Worm (Caenorhabditis elegans): ENCODE measurements around the gene Y116F11B.7.
A peak's percentile ranks its signal among the peaks of the same experiment; 100 is the strongest.

Y116F11B.7 gene

ce11 chrV:19814833-19815232 is 33.3 kb upstream of the Y116F11B.7 start, which contains the start of gene daf-28:
daf-28 (plus strand) TSS chrV:19815133.
- no peak for TF ChIP-seq nhr-10 (tag; optimal IDR thresholded peaks at IDR 0.05)
- no peak for TF ChIP-seq F13H6.1 (tag; optimal IDR thresholded peaks at IDR 0.05)
- TF ChIP-seq nhr-23 (tag; optimal IDR thresholded peaks at IDR 0.05): no peak
- TF ChIP-seq ztf-1 (GFP tag; conservative IDR thresholded peaks at IDR 0.05): no peak

ce11 chrV:19820178-19820577 is 27.9 kb upstream of the Y116F11B.7 start:
- no peak for TF ChIP-seq lin-11 (tag; optimal IDR thresholded peaks at IDR 0.05)
- no peak for TF ChIP-seq ceh-82 (tag; optimal IDR thresholded peaks at IDR 0.05)
- TF ChIP-seq unc-39 (tag; optimal IDR thresholded peaks at IDR 0.05): no peak
- TF ChIP-seq mdl-1 (tag; optimal IDR thresholded peaks at IDR 0.05): no peak
- no peak for TF ChIP-seq nhr-129 (tag; optimal IDR thresholded peaks at IDR 0.05)
- TF ChIP-seq lsy-2 (tag; optimal IDR thresholded peaks at IDR 0.05): no peak
- no peak for TF ChIP-seq fos-1 (tag; optimal IDR thresholded peaks at IDR 0.05)
- TF ChIP-seq aly-2 (tag; optimal IDR thresholded peaks at IDR 0.05): no peak
- TF ChIP-seq elt-3 (tag; optimal IDR thresholded peaks at IDR 0.05): no peak

- TF ChIP-seq nhr-10 (tag; optimal IDR thresholded peaks at IDR 0.05) (no peak), nhr-77 (tag; optimal IDR thresholded peaks at IDR 0.05) (no peak), nhr-129 (tag; optimal IDR thresholded peaks at IDR 0.05) (no peak), lsy-2 (tag; optimal IDR thresholded peaks at IDR 0.05) (no peak), skn-1 (tag; optimal IDR thresholded peaks at IDR 0.05) (no peak), F13H6.1 (tag; optimal IDR thresholded peaks at IDR 0.05) (no peak), nhr-6 (tag; optimal IDR thresholded peaks at IDR 0.05) (no peak), nhr-21 (tag; optimal IDR thresholded peaks at IDR 0.05) (no peak), ceh-16 (tag; optimal IDR thresholded peaks at IDR 0.05) (no peak), egl-27 (tag; optimal IDR thresholded peaks at IDR 0.05) (no peak), peb-1 (tag; optimal IDR thresholded peaks at IDR 0.05) (no peak), lin-13 (GFP tag; optimal IDR thresholded peaks at IDR 0.05) (no peak), sma-3 (GFP tag; optimal IDR thresholded peaks at IDR 0.05) (no peak), nhr-11 (tag; optimal IDR thresholded peaks at IDR 0.05) (no peak), ztf-1 (GFP tag; conservative IDR thresholded peaks at IDR 0.05) (no peak)
Observed at ce11 chrV:19822093-19822492, 26.0 kb upstream of the Y116F11B.7 start, which contains the start of gene Y116F11B.17. Y116F11B.17 (minus strand) TSS chrV:19822193.

- TF ChIP-seq dmd-4 (tag; optimal IDR thresholded peaks at IDR 0.05) (no peak), ztf-4 (tag; optimal IDR thresholded peaks at IDR 0.05) (no peak), fos-1 (tag; optimal IDR thresholded peaks at IDR 0.05) (no peak), lin-11 (tag; optimal IDR thresholded peaks at IDR 0.05) (no peak)
Observed at ce11 chrV:19827481-19827880, 20.6 kb upstream of the Y116F11B.7 start.

- TF ChIP-seq unc-55 (GFP tag; optimal IDR thresholded peaks at IDR 0.05) (no peak), sem-4 (tag; optimal IDR thresholded peaks at IDR 0.05) (no peak), nhr-21 (tag; optimal IDR thresholded peaks at IDR 0.05) (no peak), dmd-4 (tag; optimal IDR thresholded peaks at IDR 0.05) (no peak)
Observed at ce11 chrV:19829225-19829624, 18.9 kb upstream of the Y116F11B.7 start.

ce11 chrV:19830815-19831214 is 17.3 kb upstream of the Y116F11B.7 start, which contains the start of gene pcp-4:
pcp-4 (minus strand) TSS chrV:19831011.
- TF ChIP-seq nhr-10 (tag; optimal IDR thresholded peaks at IDR 0.05): no peak
- peak; percentile 53 for TF ChIP-seq fos-1 (tag; optimal IDR thresholded peaks at IDR 0.05)

ce11 chrV:19831588-19831987 is 16.5 kb upstream of the Y116F11B.7 start:
- TF ChIP-seq mdl-1 (tag; optimal IDR thresholded peaks at IDR 0.05): no peak
- peak; percentile 63 for TF ChIP-seq fos-1 (tag; optimal IDR thresholded peaks at IDR 0.05)

ce11 chrV:19836142-19836541 is 12.0 kb upstream of the Y116F11B.7 start, which contains the start of gene srw-38:
srw-38 (plus strand) TSS chrV:19836442.
- no peak for TF ChIP-seq ama-1 (optimal IDR thresholded peaks at IDR 0.05)
- no peak for TF ChIP-seq lin-39 (tag; optimal IDR thresholded peaks at IDR 0.05)
- no peak for TF ChIP-seq mbf-1 (tag; optimal IDR thresholded peaks at IDR 0.05)
- TF ChIP-seq F13H6.1 (tag; optimal IDR thresholded peaks at IDR 0.05): no peak
- no peak for TF ChIP-seq nhr-237 (tag; optimal IDR thresholded peaks at IDR 0.05)
- no peak for TF ChIP-seq lin-13 (GFP tag; optimal IDR thresholded peaks at IDR 0.05)
- no peak for TF ChIP-seq ceh-82 (tag; optimal IDR thresholded peaks at IDR 0.05)
- TF ChIP-seq ztf-4 (tag; optimal IDR thresholded peaks at IDR 0.05): no peak
- no peak for TF ChIP-seq zag-1 (tag; optimal IDR thresholded peaks at IDR 0.05)
- TF ChIP-seq sem-4 (tag; optimal IDR thresholded peaks at IDR 0.05): no peak
- TF ChIP-seq nhr-25 (tag; optimal IDR thresholded peaks at IDR 0.05): no peak
- no peak for TF ChIP-seq sma-9 (GFP tag; optimal IDR thresholded peaks at IDR 0.05)
- no peak for TF ChIP-seq sma-9 (tag; optimal IDR thresholded peaks at IDR 0.05)

All from whole organism, L2 larva.